Worm (Caenorhabditis elegans) whole organism, L2 larva: ENCODE measurements around the gene ncs-7.

Experiments
- R02D3.7 ChIP-seq: fragments of 150-350 bp; optimal IDR thresholded peaks from 2 replicates; lab custom pipeline; 2014; ENCODE audit warnings: missing biosample characterization, missing genetic modification characterization
- blmp-1 ChIP-seq: sonication (generic microtip); optimal IDR thresholded peaks from 2 replicates; lab custom pipeline; 2017; ENCODE audit warnings: missing genetic modification characterization, mild to moderate bottlenecking, missing compliant biosample characterization, antibody characterized with exemption, moderate library complexity; ENCODE audit not compliant: insufficient read depth
- ceh-82 ChIP-seq: fragments of 150-350 bp; optimal IDR thresholded peaks from 2 replicates; lab custom pipeline; 2014; ENCODE audit warnings: missing biosample characterization, missing genetic modification characterization
- nhr-12 ChIP-seq: fragments of 150-350 bp; optimal IDR thresholded peaks from 2 replicates; lab custom pipeline; 2014; ENCODE audit warnings: missing biosample characterization, missing genetic modification characterization
- unc-62 ChIP-seq: fragments of 150-350 bp; optimal IDR thresholded peaks from 2 replicates; lab custom pipeline; 2014; ENCODE audit warnings: missing biosample characterization, missing genetic modification reagents, missing genetic modification characterization
- ztf-4 ChIP-seq: fragments of 150-350 bp; optimal IDR thresholded peaks from 2 replicates; lab custom pipeline; 2014; ENCODE audit warnings: missing biosample characterization, missing genetic modification characterization

ce11 chrX:17627923-17628322 lies 13.6 kb downstream of the ncs-7 start:
- no peak for TF ChIP-seq unc-62 (GFP tag; lab: Kevin White, UChicago)
- TF ChIP-seq ztf-4 (tag; lab: Kevin White, UChicago), result no peak
- TF ChIP-seq nhr-12 (tag; lab: Kevin White, UChicago), result no peak
- TF ChIP-seq ceh-82 (tag; lab: Kevin White, UChicago), result no peak
- TF ChIP-seq blmp-1 (tag; lab: Kevin White, UChicago), result no peak
- no peak for TF ChIP-seq R02D3.7
